Fruit fly (Drosophila melanogaster) whole organism, embryonic: Measurements from ENCODE around the gene CkIIalpha-i3.
A peak's percentile ranks its signal among the peaks of the same experiment; 100 is the strongest.

ENCODE experiments used
- Atf-2 ChIP-seq: fragments of 200-800 bp; sonication (Bioruptor generic); optimal IDR thresholded peaks from 2 replicates; lab custom pipeline; 2016; ENCODE audit warnings: missing biosample characterization, missing genetic modification characterization
- CG11085 ChIP-seq: fragments of 200-800 bp; sonication (Bioruptor generic); IDR thresholded peaks from 2 replicates; pipeline ENCODE4 v1.3.6; 2022; ENCODE audit warnings: missing biosample characterization, missing genetic modification characterization
- CG11696 ChIP-seq: fragments of 200-800 bp; sonication (Bioruptor generic); IDR thresholded peaks from 2 replicates; pipeline ENCODE4 v1.3.6; 2022; ENCODE audit warnings: missing biosample characterization, missing genetic modification characterization
- CG13287 ChIP-seq: fragments of 200-800 bp; sonication (Bioruptor generic); IDR thresholded peaks from 2 replicates; pipeline ENCODE4 v1.3.6; 2022; ENCODE audit warnings: missing biosample characterization, missing genetic modification characterization; ENCODE audit not compliant: partially characterized antibody
- CG13296 ChIP-seq: fragments of 200-800 bp; sonication (Bioruptor generic); optimal IDR thresholded peaks from 3 replicates; lab custom pipeline; 2018; ENCODE audit warnings: missing biosample characterization, mild to moderate bottlenecking, missing genetic modification characterization
- CG13424 ChIP-seq: fragments of 200-800 bp; sonication (Bioruptor generic); optimal IDR thresholded peaks from 2 replicates; lab custom pipeline; 2019; ENCODE audit warnings: missing biosample characterization, mild to moderate bottlenecking, missing genetic modification characterization, moderate library complexity
- CG14441 ChIP-seq: fragments of 200-800 bp; sonication (Bioruptor generic); IDR thresholded peaks from 2 replicates; pipeline ENCODE4 v1.3.6; 2022; ENCODE audit warnings: missing biosample characterization, missing genetic modification characterization
- CG1529 ChIP-seq: fragments of 200-800 bp; sonication (Bioruptor generic); optimal IDR thresholded peaks from 3 replicates; lab custom pipeline; 2018; ENCODE audit warnings: missing biosample characterization, missing genetic modification characterization
- CG1647 ChIP-seq: fragments of 200-800 bp; sonication (Bioruptor generic); optimal IDR thresholded peaks from 3 replicates; lab custom pipeline; 2016; ENCODE audit warnings: missing biosample characterization, missing genetic modification characterization
- CG18764 ChIP-seq: fragments of 200-800 bp; sonication (Bioruptor generic); optimal IDR thresholded peaks from 3 replicates; lab custom pipeline; 2016; ENCODE audit warnings: missing biosample characterization, missing genetic modification characterization
- CG6175 ChIP-seq: fragments of 200-800 bp; sonication (Bioruptor generic); IDR thresholded peaks from 3 replicates; pipeline ENCODE4 v1.3.6; 2022; ENCODE audit warnings: missing biosample characterization, missing genetic modification characterization
- CG7963 ChIP-seq: fragments of 200-800 bp; sonication (Bioruptor generic); IDR thresholded peaks from 3 replicates; pipeline ENCODE4 v1.3.6; 2022; ENCODE audit warnings: missing biosample characterization, missing genetic modification characterization; ENCODE audit not compliant: partially characterized antibody
- CG7987 ChIP-seq: fragments of 200-800 bp; sonication (Bioruptor generic); optimal IDR thresholded peaks from 2 replicates; lab custom pipeline; 2018; ENCODE audit warnings: missing biosample characterization, mild to moderate bottlenecking, missing genetic modification characterization, moderate library complexity
- CG8281 ChIP-seq: fragments of 200-800 bp; sonication (Bioruptor generic); optimal IDR thresholded peaks from 2 replicates; lab custom pipeline; 2018; ENCODE audit warnings: missing biosample characterization, mild to moderate bottlenecking, missing genetic modification characterization, moderate library complexity
- CG9797 ChIP-seq: fragments of 200-800 bp; sonication (Bioruptor generic); optimal IDR thresholded peaks from 3 replicates; lab custom pipeline; 2018; ENCODE audit warnings: missing biosample characterization, mild to moderate bottlenecking, missing genetic modification characterization
- CrebB ChIP-seq: fragments of 200-800 bp; sonication (Bioruptor generic); optimal IDR thresholded peaks from 3 replicates; lab custom pipeline; 2018; ENCODE audit warnings: missing biosample characterization, mild to moderate bottlenecking, missing genetic modification characterization
- Dip2 ChIP-seq: fragments of 200-800 bp; sonication (Bioruptor generic); IDR thresholded peaks from 2 replicates; pipeline ENCODE4 v1.3.6; 2022; ENCODE audit warnings: missing biosample characterization, missing genetic modification characterization
- Dll ChIP-seq: fragments of 200-800 bp; sonication (Bioruptor generic); IDR thresholded peaks from 4 replicates; pipeline ENCODE4 v1.3.6; 2022; ENCODE audit warnings: missing biosample characterization, missing genetic modification characterization; ENCODE audit not compliant: partially characterized antibody
- Doc2 ChIP-seq: fragments of 200-800 bp; sonication (Bioruptor generic); IDR thresholded peaks from 2 replicates; pipeline ENCODE4 v1.3.6; 2022; ENCODE audit warnings: missing biosample characterization, missing genetic modification characterization
- Ets97D ChIP-seq: fragments of 200-800 bp; sonication (Bioruptor generic); optimal IDR thresholded peaks from 3 replicates; lab custom pipeline; 2016; ENCODE audit warnings: missing biosample characterization, missing genetic modification characterization
- Fer3 ChIP-seq: fragments of 200-800 bp; sonication (Bioruptor generic); optimal IDR thresholded peaks from 2 replicates; lab custom pipeline; 2018; ENCODE audit warnings: missing biosample characterization, mild to moderate bottlenecking, missing genetic modification characterization, moderate library complexity
- GATAe ChIP-seq: fragments of 200-800 bp; sonication (Bioruptor generic); conservative IDR thresholded peaks from 2 replicates; pipeline ENCODE4 v1.3.6; 2022; ENCODE audit warnings: missing biosample characterization, missing genetic modification characterization
- Hand ChIP-seq: fragments of 200-800 bp; sonication (Bioruptor generic); optimal IDR thresholded peaks from 2 replicates; lab custom pipeline; 2017; ENCODE audit warnings: mild to moderate bottlenecking, missing biosample characterization, missing genetic modification reagents, missing genetic modification characterization
- Hr51 ChIP-seq, 2 experiments: fragments of 200-800 bp; sonication (Bioruptor generic); optimal IDR thresholded peaks; 2 replicates in 1 of 2; 3 replicates in 1 of 2; lab custom pipeline; 2016 to 2018; ENCODE audit warnings: missing biosample characterization in 2 of 2, missing genetic modification characterization in 2 of 2, mild to moderate bottlenecking in 1 of 2, moderate library complexity in 1 of 2
- NfI ChIP-seq: fragments of 200-800 bp; sonication (Bioruptor generic); optimal IDR thresholded peaks from 3 replicates; lab custom pipeline; 2018; ENCODE audit warnings: missing biosample characterization, mild to moderate bottlenecking, missing genetic modification characterization, moderate library complexity
- PHDP ChIP-seq: fragments of 200-800 bp; sonication (Bioruptor generic); optimal IDR thresholded peaks from 3 replicates; lab custom pipeline; 2018; ENCODE audit warnings: missing biosample characterization, mild to moderate bottlenecking, missing genetic modification characterization, moderate library complexity
- Ravus ChIP-seq: fragments of 200-800 bp; sonication (Bioruptor generic); IDR thresholded peaks from 2 replicates; pipeline ENCODE4 v1.3.6; 2022; ENCODE audit warnings: missing biosample characterization, missing genetic modification characterization
- Spps ChIP-seq: fragments of 200-800 bp; sonication (Bioruptor generic); optimal IDR thresholded peaks from 2 replicates; lab custom pipeline; 2018; ENCODE audit warnings: missing biosample characterization, mild to moderate bottlenecking, missing genetic modification characterization
- Xrp1 ChIP-seq: fragments of 200-800 bp; sonication (Bioruptor generic); IDR thresholded peaks from 2 replicates; pipeline ENCODE4 v1.3.6; 2022; ENCODE audit warnings: missing biosample characterization, missing genetic modification characterization
- cad ChIP-seq: fragments of >200 bp; optimal IDR thresholded peaks from 2 replicates; lab custom pipeline; 2017; ENCODE audit warnings: missing biosample characterization, missing genetic modification characterization
- dan ChIP-seq: fragments of 200-800 bp; sonication (Bioruptor generic); IDR thresholded peaks from 2 replicates; pipeline ENCODE4 v1.3.6; 2022; ENCODE audit warnings: missing biosample characterization, missing genetic modification characterization
- dmrt99B ChIP-seq: fragments of 200-800 bp; sonication (Bioruptor generic); optimal IDR thresholded peaks from 2 replicates; lab custom pipeline; 2018; ENCODE audit warnings: missing biosample characterization, mild to moderate bottlenecking, missing genetic modification characterization, moderate library complexity
- gce ChIP-seq: fragments of 200-800 bp; sonication (Bioruptor generic); IDR thresholded peaks from 3 replicates; pipeline ENCODE4 v1.3.6; 2022; ENCODE audit warnings: missing biosample characterization, missing genetic modification characterization
- gro ChIP-seq: fragments of 200-800 bp; sonication (Bioruptor generic); optimal IDR thresholded peaks from 2 replicates; lab custom pipeline; 2016; ENCODE audit warnings: missing biosample characterization, missing genetic modification characterization
- hb ChIP-seq: fragments of 200-800 bp; sonication (Bioruptor generic); IDR thresholded peaks from 3 replicates; pipeline ENCODE4 v1.3.6; 2022; ENCODE audit warnings: missing biosample characterization, missing genetic modification characterization; ENCODE audit not compliant: partially characterized antibody
- hkb ChIP-seq, 2 experiments: fragments of 200-800 bp in 1 of 2; fragments of >200 bp in 1 of 2; sonication (Bioruptor generic) in 1 of 2; IDR thresholded peaks in 1 of 2; optimal IDR thresholded peaks in 1 of 2; 2 replicates each; pipeline versions ENCODE4 v1.3.6 to Lab custom; 2017 to 2022; ENCODE audit warnings: missing biosample characterization in 1 of 2, missing genetic modification characterization in 1 of 2
- inv ChIP-seq: fragments of 200-800 bp; sonication (Bioruptor generic); IDR thresholded peaks from 2 replicates; pipeline ENCODE4 v1.3.6; 2022; ENCODE audit warnings: missing biosample characterization, missing genetic modification characterization; ENCODE audit not compliant: partially characterized antibody
- jing ChIP-seq: fragments of 200-800 bp; sonication (Bioruptor generic); optimal IDR thresholded peaks from 2 replicates; lab custom pipeline; 2018; ENCODE audit warnings: missing biosample characterization, mild to moderate bottlenecking, missing genetic modification characterization
- mirr ChIP-seq: fragments of 200-800 bp; sonication (Bioruptor generic); optimal IDR thresholded peaks from 3 replicates; lab custom pipeline; 2018; ENCODE audit warnings: missing biosample characterization, mild to moderate bottlenecking, missing genetic modification characterization
- peb ChIP-seq: fragments of 200-800 bp; sonication (Bioruptor generic); IDR thresholded peaks from 2 replicates; pipeline ENCODE4 v1.3.6; 2022; ENCODE audit warnings: missing biosample characterization, missing genetic modification characterization
- run ChIP-seq: fragments of 200-800 bp; sonication (Bioruptor generic); optimal IDR thresholded peaks from 3 replicates; lab custom pipeline; 2018; ENCODE audit warnings: missing biosample characterization, mild to moderate bottlenecking, missing genetic modification characterization
- salm ChIP-seq: fragments of 200-800 bp; sonication (Bioruptor generic); optimal IDR thresholded peaks from 2 replicates; lab custom pipeline; 2018; ENCODE audit warnings: missing biosample characterization, mild to moderate bottlenecking, missing genetic modification characterization
- ssp ChIP-seq: fragments of 200-800 bp; sonication (Bioruptor generic); IDR thresholded peaks from 2 replicates; pipeline ENCODE4 v1.3.6; 2022; ENCODE audit warnings: missing biosample characterization, missing genetic modification characterization
- sug ChIP-seq: fragments of 200-800 bp; optimal IDR thresholded peaks from 2 replicates; lab custom pipeline; 2019; ENCODE audit warnings: missing biosample characterization, mild to moderate bottlenecking, missing genetic modification characterization, moderate library complexity
- unc-4 ChIP-seq: fragments of 200-800 bp; sonication (Bioruptor generic); IDR thresholded peaks from 2 replicates; pipeline ENCODE4 v1.3.6; 2022; ENCODE audit warnings: missing biosample characterization, missing genetic modification characterization; ENCODE audit not compliant: partially characterized antibody
- vfl ChIP-seq: fragments of 200-800 bp; sonication (Bioruptor generic); optimal IDR thresholded peaks from 2 replicates; lab custom pipeline; 2016; ENCODE audit warnings: missing biosample characterization, missing genetic modification characterization
- z ChIP-seq: fragments of 200-800 bp; sonication (Bioruptor generic); IDR thresholded peaks from 3 replicates; pipeline ENCODE4 v1.3.6; 2022; ENCODE audit warnings: missing biosample characterization, missing genetic modification characterization

The CkIIalpha-i3 gene

dm6 chr3L:725527-726191 is 15.3 kb upstream of the CkIIalpha-i3 start (continued):
- TF ChIP-seq Dip2 (GFP tag; lab: Robert Waterston, UW), result no peak
- TF ChIP-seq CG1529 (GFP tag; lab: Kevin White, UChicago), result peak; percentile 68
- no peak for TF ChIP-seq Dll
- TF ChIP-seq PHDP (tag; lab: Kevin White, UChicago), result peak; percentile 51
- TF ChIP-seq Atf-2 (GFP tag; lab: Kevin White, UChicago), result peak; percentile 80
- no peak for TF ChIP-seq gro (GFP tag; lab: Kevin White, UChicago)
- no peak for TF ChIP-seq CG13296
- TF ChIP-seq vfl, result no peak
- peak in 1 of 2 experiments; percentile 75 for TF ChIP-seq Hr51 (GFP tag; optimal IDR thresholded peaks at IDR 0.05; lab: Kevin White, UChicago)
- peak; percentile 97 for TF ChIP-seq Xrp1 (GFP tag; lab: Robert Waterston, UW)
- TF ChIP-seq hkb (optimal IDR thresholded peaks at IDR 0.05; lab: Kevin White, UChicago), result no peak
- peak; percentile 80 for TF ChIP-seq hkb (GFP tag; IDR thresholded peaks at IDR 0.05; lab: Robert Waterston, UW)
- peak; percentile 56; the same call in 1 of the 2 replicates for TF ChIP-seq CG11696 (GFP tag; lab: Robert Waterston, UW)
- TF ChIP-seq run (tag; lab: Kevin White, UChicago), result no peak
- TF ChIP-seq salm (tag; lab: Kevin White, UChicago), result no peak
- peak; percentile 12 for TF ChIP-seq CG1647
- no peak for TF ChIP-seq unc-4 (GFP tag; lab: Robert Waterston, UW)
- TF ChIP-seq CrebB (tag; lab: Kevin White, UChicago), result peak; percentile 2
- peak; percentile 79 for TF ChIP-seq peb (GFP tag; lab: Robert Waterston, UW)
- no peak for TF ChIP-seq Fer3 (tag; lab: Kevin White, UChicago)
- no peak for TF ChIP-seq Doc2 (GFP tag; lab: Robert Waterston, UW)
- peak; percentile 56 for TF ChIP-seq CG13424 (tag; lab: Kevin White, UChicago)
- peak; percentile 61; the same call in 2 of the 3 replicates for TF ChIP-seq z (GFP tag; lab: Robert Waterston, UW)
- TF ChIP-seq Spps (tag; lab: Kevin White, UChicago), result peak; percentile 89

dm6 chr3L:724518-725341 is 14.3 kb upstream of the CkIIalpha-i3 start:
- TF ChIP-seq Ets97D (GFP tag; lab: Kevin White, UChicago) (peak; percentile 79), CG6175 (0 out of 3 replicates have a peak, but pooled peaks have one; percentile 35), CG8281 (peak; percentile 69), CG9797 (peak; percentile 56), Ravus (GFP tag; lab: Robert Waterston, UW) (peak; percentile 44), jing (peak; percentile 78), CG7987 (GFP tag; lab: Kevin White, UChicago) (peak; percentile 86), dmrt99B (tag; lab: Kevin White, UChicago) (peak; percentile 91), gce (GFP tag; lab: Robert Waterston, UW) (peak; percentile 91), dan (GFP tag; lab: Robert Waterston, UW) (peak; percentile 96), CG18764 (GFP tag; lab: Kevin White, UChicago) (peak; percentile 85), CG14441 (GFP tag; lab: Robert Waterston, UW) (peak; percentile 87), cad (GFP tag; lab: Kevin White, UChicago) (no peak), CG11085 (GFP tag; lab: Robert Waterston, UW) (peak; percentile 77), CG7963 (no peak), GATAe (GFP tag; lab: Robert Waterston, UW) (no peak; the same call in 1 of the 2 replicates), CG13287 (GFP tag; lab: Robert Waterston, UW) (no peak), NfI (GFP tag; lab: Kevin White, UChicago) (peak; percentile 72), inv (no peak; the same call in 1 of the 2 replicates), sug (tag; lab: Kevin White, UChicago) (no peak), hb (no peak), Hand (peak; percentile 31), ssp (GFP tag; lab: Robert Waterston, UW) (peak; percentile 85), mirr (GFP tag; lab: Kevin White, UChicago) (no peak)
